Worm (Caenorhabditis elegans) whole organism, L3 larva: ENCODE measurements around the gene col-36.

ENCODE experiments used
- R02D3.7 ChIP-seq: fragments of 150-350 bp; optimal IDR thresholded peaks from 2 replicates; lab custom pipeline; 2014; ENCODE audit warnings: missing biosample characterization, missing genetic modification characterization
- aly-2 ChIP-seq: fragments of 150-350 bp; optimal IDR thresholded peaks from 2 replicates; lab custom pipeline; 2014; ENCODE audit warnings: missing biosample characterization, missing genetic modification characterization
- ama-1 ChIP-seq: fragments of 150-350 bp; optimal IDR thresholded peaks from 2 replicates; lab custom pipeline; 2018
- ceh-16 ChIP-seq: sonication (generic microtip); optimal IDR thresholded peaks from 2 replicates; lab custom pipeline; 2017; ENCODE audit warnings: missing biosample characterization, missing genetic modification characterization
- ceh-82 ChIP-seq: fragments of 150-350 bp; optimal IDR thresholded peaks from 2 replicates; lab custom pipeline; 2014; ENCODE audit warnings: missing biosample characterization, missing genetic modification characterization
- daf-12 ChIP-seq: fragments of 150-350 bp; optimal IDR thresholded peaks from 2 replicates; lab custom pipeline; 2014; ENCODE audit warnings: missing biosample characterization, missing genetic modification reagents, missing genetic modification characterization
- egl-27 ChIP-seq: sonication (generic microtip); optimal IDR thresholded peaks from 4 replicates; lab custom pipeline; 2017; ENCODE audit warnings: missing biosample characterization, missing genetic modification reagents, missing genetic modification characterization
- egl-5 ChIP-seq: fragments of 150-350 bp; optimal IDR thresholded peaks from 2 replicates; lab custom pipeline; 2017; ENCODE audit warnings: missing biosample characterization, missing genetic modification reagents, missing genetic modification characterization, inconsistent platforms
- elt-2 ChIP-seq: sonication (generic microtip); optimal IDR thresholded peaks from 2 replicates; lab custom pipeline; 2016; ENCODE audit warnings: missing genetic modification reagents, mild to moderate bottlenecking, missing genetic modification characterization, missing compliant biosample characterization
- elt-3 ChIP-seq, 3 experiments: fragments of 150-350 bp in 1 of 3; sonication (generic microtip) in 2 of 3; optimal IDR thresholded peaks; 2 replicates in 2 of 3; 4 replicates in 1 of 3; lab custom pipeline; 2014 to 2017; ENCODE audit warnings: missing biosample characterization in 3 of 3, missing genetic modification characterization in 3 of 3
- eor-1 ChIP-seq, 2 experiments: fragments of 150-350 bp; optimal IDR thresholded peaks; 2 replicates each; lab custom pipeline; 2014 to 2018; ENCODE audit warnings: missing biosample characterization in 2 of 2, missing genetic modification characterization in 2 of 2
- fkh-10 ChIP-seq: sonication (generic microtip); optimal IDR thresholded peaks from 2 replicates; lab custom pipeline; 2017; ENCODE audit warnings: missing biosample characterization, missing genetic modification reagents, missing genetic modification characterization
- fkh-2 ChIP-seq: fragments of 150-350 bp; optimal IDR thresholded peaks from 2 replicates; lab custom pipeline; 2014; ENCODE audit warnings: missing biosample characterization, missing genetic modification reagents, missing genetic modification characterization
- fos-1 ChIP-seq: fragments of 150-350 bp; optimal IDR thresholded peaks from 2 replicates; lab custom pipeline; 2014; ENCODE audit warnings: missing biosample characterization, missing genetic modification characterization
- hmg-11 ChIP-seq: sonication (generic microtip); optimal IDR thresholded peaks from 2 replicates; lab custom pipeline; 2016; ENCODE audit warnings: missing genetic modification characterization, missing compliant biosample characterization
- lin-15B ChIP-seq: fragments of 150-350 bp; optimal IDR thresholded peaks from 2 replicates; lab custom pipeline; 2014; ENCODE audit warnings: missing biosample characterization, missing genetic modification characterization
- lin-39 ChIP-seq: fragments of 150-350 bp; optimal IDR thresholded peaks from 2 replicates; lab custom pipeline; 2018; ENCODE audit warnings: missing biosample characterization, missing genetic modification reagents, missing genetic modification characterization
- lsy-12 ChIP-seq: sonication (generic microtip); optimal IDR thresholded peaks from 2 replicates; lab custom pipeline; 2016; ENCODE audit warnings: mild to moderate bottlenecking, missing genetic modification characterization, missing compliant biosample characterization
- mml-1 ChIP-seq: fragments of 150-350 bp; sonication (generic microtip); optimal IDR thresholded peaks from 3 replicates; lab custom pipeline; 2014; ENCODE audit warnings: missing biosample characterization, missing genetic modification characterization
- nfya-1 ChIP-seq: sonication (generic microtip); optimal IDR thresholded peaks from 2 replicates; lab custom pipeline; 2017; ENCODE audit warnings: missing genetic modification characterization, mild to moderate bottlenecking, missing compliant biosample characterization, antibody characterized with exemption, moderate library complexity; ENCODE audit not compliant: insufficient read depth
- nhr-237 ChIP-seq: fragments of 150-350 bp; optimal IDR thresholded peaks from 2 replicates; lab custom pipeline; 2014; ENCODE audit warnings: missing biosample characterization, missing genetic modification characterization
- nhr-25 ChIP-seq: sonication (generic microtip); optimal IDR thresholded peaks from 2 replicates; lab custom pipeline; 2017; ENCODE audit warnings: missing biosample characterization, missing genetic modification characterization
- nhr-28 ChIP-seq: fragments of 150-350 bp; optimal IDR thresholded peaks from 2 replicates; lab custom pipeline; 2014; ENCODE audit warnings: missing biosample characterization, missing genetic modification characterization
- nhr-67 ChIP-seq: fragments of 150-350 bp; optimal IDR thresholded peaks from 2 replicates; lab custom pipeline; 2014; ENCODE audit warnings: missing biosample characterization, missing genetic modification characterization
- nhr-76 ChIP-seq: fragments of 150-350 bp; sonication (generic microtip); optimal IDR thresholded peaks from 5 replicates; lab custom pipeline; 2014; ENCODE audit warnings: missing biosample characterization, missing genetic modification characterization
- nhr-77 ChIP-seq: fragments of 150-350 bp; optimal IDR thresholded peaks from 2 replicates; lab custom pipeline; 2014; ENCODE audit warnings: missing biosample characterization, missing genetic modification characterization
- pha-4 ChIP-seq: fragments of 150-350 bp; optimal IDR thresholded peaks from 2 replicates; lab custom pipeline; 2014; ENCODE audit warnings: missing biosample characterization, missing genetic modification reagents, missing genetic modification characterization
- pqm-1 ChIP-seq: fragments of 150-350 bp; optimal IDR thresholded peaks from 2 replicates; lab custom pipeline; 2017; ENCODE audit warnings: missing biosample characterization, missing genetic modification characterization, inconsistent platforms
- skn-1 ChIP-seq: fragments of 150-350 bp; optimal IDR thresholded peaks from 2 replicates; lab custom pipeline; 2014; ENCODE audit warnings: missing biosample characterization, missing genetic modification characterization
- tbx-2 ChIP-seq: sonication (generic microtip); optimal IDR thresholded peaks from 2 replicates; lab custom pipeline; 2016; ENCODE audit warnings: mild to moderate bottlenecking, missing genetic modification characterization, missing compliant biosample characterization
- unc-39 ChIP-seq: sonication (generic microtip); optimal IDR thresholded peaks from 4 replicates; lab custom pipeline; 2017; ENCODE audit warnings: missing biosample characterization, missing genetic modification characterization
- unc-62 ChIP-seq: fragments of 150-350 bp; sonication (generic microtip); optimal IDR thresholded peaks from 4 replicates; lab custom pipeline; 2014; ENCODE audit warnings: missing biosample characterization, missing genetic modification reagents, missing genetic modification characterization
- zag-1 ChIP-seq: fragments of 150-350 bp; optimal IDR thresholded peaks from 2 replicates; lab custom pipeline; 2014; ENCODE audit warnings: missing biosample characterization, missing genetic modification characterization
- ztf-11 ChIP-seq: fragments of 150-350 bp; optimal IDR thresholded peaks from 2 replicates; lab custom pipeline; 2014; ENCODE audit warnings: missing biosample characterization, missing genetic modification characterization
- ztf-4 ChIP-seq: fragments of 150-350 bp; optimal IDR thresholded peaks from 2 replicates; lab custom pipeline; 2014; ENCODE audit warnings: missing biosample characterization, missing genetic modification characterization

The col-36 gene

ce11 chrII:7151969-7152631 is 16.5 kb downstream of the col-36 start, which contains the start of gene fust-1 (continued):
- TF ChIP-seq nhr-77 (tag; lab: Kevin White, UChicago) (peak; percentile 77), ceh-16 (tag; lab: Kevin White, UChicago) (no peak), zag-1 (peak; percentile 74), pqm-1 (tag; lab: Kevin White, UChicago) (peak; percentile 82), nfya-1 (tag; lab: Kevin White, UChicago) (peak; percentile 94), aly-2 (peak; percentile 61), unc-62 (peak; percentile 26), egl-5 (tag; lab: Kevin White, UChicago) (peak; percentile 77), nhr-67 (no peak), mml-1 (tag; lab: Kevin White, UChicago) (no peak), R02D3.7 (tag; lab: Kevin White, UChicago) (peak; percentile 86), fkh-10 (GFP tag; lab: Kevin White, UChicago) (peak; percentile 65), ama-1 (lab: Kevin White, UChicago) (peak; percentile 54), lin-39 (tag; lab: Kevin White, UChicago) (peak; percentile 87), ztf-4 (tag; lab: Kevin White, UChicago) (peak; percentile 79), unc-39 (tag; lab: Kevin White, UChicago) (no peak), ztf-11 (no peak), eor-1 (tag; optimal IDR thresholded peaks at IDR 0.05; lab: Kevin White, UChicago) (peak in 1 of 2 experiments; percentile 75), tbx-2 (tag; lab: Kevin White, UChicago) (peak; percentile 94), skn-1 (peak; percentile 98), daf-12 (tag; lab: Kevin White, UChicago) (no peak)

ce11 chrII:7148099-7148498 is 20.5 kb downstream of the col-36 start, which contains the start of gene T07F8.1:
T07F8.1 (plus strand) TSS chrII:7148399.
- no peak for TF ChIP-seq ztf-11

- no peak for TF ChIP-seq elt-3 (tag; optimal IDR thresholded peaks at IDR 0.05; lab: Kevin White, UChicago)
- TF ChIP-seq elt-2, result peak; percentile 10
- TF ChIP-seq ceh-16 (tag; lab: Kevin White, UChicago), result no peak
- TF ChIP-seq nhr-237 (tag; lab: Kevin White, UChicago), result no peak
- peak; percentile 34 for TF ChIP-seq pha-4 (tag; lab: Kevin White, UChicago)
- peak; percentile 13 for TF ChIP-seq lin-15B (tag; lab: Kevin White, UChicago)
Observed at ce11 chrII:7147550-7147949, 21.1 kb downstream of the col-36 start.

- TF ChIP-seq nhr-28, result no peak
- TF ChIP-seq fos-1 (tag; lab: Kevin White, UChicago), result no peak
- TF ChIP-seq mml-1 (tag; lab: Kevin White, UChicago), result no peak
- TF ChIP-seq tbx-2 (tag; lab: Kevin White, UChicago), result no peak
- no peak for TF ChIP-seq fkh-2
- no peak for TF ChIP-seq daf-12 (tag; lab: Kevin White, UChicago)
- no peak for TF ChIP-seq hmg-11 (tag; lab: Kevin White, UChicago)
- TF ChIP-seq fkh-10 (GFP tag; lab: Kevin White, UChicago), result no peak
- TF ChIP-seq R02D3.7 (tag; lab: Kevin White, UChicago), result no peak
- no peak for TF ChIP-seq lin-15B (tag; lab: Kevin White, UChicago)
- TF ChIP-seq egl-5 (tag; lab: Kevin White, UChicago), result no peak
- TF ChIP-seq ceh-16 (tag; lab: Kevin White, UChicago), result no peak
- TF ChIP-seq pqm-1 (tag; lab: Kevin White, UChicago), result no peak
Observed at ce11 chrII:7146240-7146639, 22.4 kb downstream of the col-36 start.

ce11 chrII:7144307-7144706 is 24.3 kb downstream of the col-36 start, which contains the start of gene npr-31:
npr-31 (plus strand) TSS chrII:7144607.
- no peak for TF ChIP-seq lsy-12
- TF ChIP-seq R02D3.7 (tag; lab: Kevin White, UChicago), result no peak
- TF ChIP-seq ceh-82 (tag; lab: Kevin White, UChicago), result no peak
- TF ChIP-seq nhr-25 (tag; lab: Kevin White, UChicago), result no peak
- TF ChIP-seq nhr-77 (tag; lab: Kevin White, UChicago), result no peak
- TF ChIP-seq nhr-76 (tag; lab: Kevin White, UChicago), result no peak
- no peak for TF ChIP-seq ceh-16 (tag; lab: Kevin White, UChicago)
- no peak for TF ChIP-seq nhr-237 (tag; lab: Kevin White, UChicago)
- TF ChIP-seq tbx-2 (tag; lab: Kevin White, UChicago), result no peak
- no peak for TF ChIP-seq nhr-67
- TF ChIP-seq pqm-1 (tag; lab: Kevin White, UChicago), result no peak
- no peak for TF ChIP-seq egl-27 (tag; lab: Kevin White, UChicago)
- TF ChIP-seq, all 47 proteins: peak for 0
